Worm (Caenorhabditis elegans) whole organism, L4/young adult: Measurements from ENCODE around the gene flp-23.

Experiments used
- W03F9.2 ChIP-seq: fragments of 150-350 bp; optimal IDR thresholded peaks from 2 replicates; lab custom pipeline; 2014; ENCODE audit warnings: missing biosample characterization, missing genetic modification characterization
- dao-5 ChIP-seq: sonication (generic microtip); optimal IDR thresholded peaks from 2 replicates; lab custom pipeline; 2016; ENCODE audit warnings: missing genotype, missing genetic modification characterization, moderate library complexity, missing compliant biosample characterization

ce11 chrIII:8689655-8690054, 39.1 kb downstream of the flp-23 start, which contains the start of gene B0303.4:
- TF ChIP-seq dao-5 (tag; lab: Kevin White, UChicago): no peak
- peak; percentile 22 for TF ChIP-seq W03F9.2 (tag; lab: Kevin White, UChicago)
